Worm (Caenorhabditis elegans) whole organism, L1 larva: Measurements from ENCODE around the gene F11D5.5.
A peak's percentile ranks its signal among the peaks of the same experiment; 100 is the strongest.

Experiments
- C04F5.9 ChIP-seq: sonication (generic microtip); optimal IDR thresholded peaks from 2 replicates; lab custom pipeline; 2016; ENCODE audit warnings: missing genetic modification characterization, missing compliant biosample characterization
- C16A3.4 ChIP-seq: fragments of 150-350 bp; optimal IDR thresholded peaks from 2 replicates; lab custom pipeline; 2014; ENCODE audit warnings: missing biosample characterization, missing genetic modification characterization
- aly-2 ChIP-seq: fragments of 150-350 bp; optimal IDR thresholded peaks from 2 replicates; lab custom pipeline; 2014; ENCODE audit warnings: missing biosample characterization, missing genetic modification characterization
- ama-1 ChIP-seq: fragments of 150-350 bp; optimal IDR thresholded peaks from 2 replicates; lab custom pipeline; 2014
- ceh-88 ChIP-seq: fragments of 200-800 bp; sonication (Bioruptor generic); IDR thresholded peaks from 2 replicates; pipeline ENCODE4 v1.3.6; 2022; ENCODE audit warnings: missing genetic modification characterization, missing compliant biosample characterization
- ces-1 ChIP-seq: fragments of 150-350 bp; optimal IDR thresholded peaks from 2 replicates; lab custom pipeline; 2014; ENCODE audit warnings: missing biosample characterization, missing genetic modification reagents, missing genetic modification characterization
- dsc-1 ChIP-seq: sonication (generic microtip); optimal IDR thresholded peaks from 2 replicates; lab custom pipeline; 2016; ENCODE audit warnings: mild to moderate bottlenecking, missing genetic modification characterization, missing compliant biosample characterization
- efl-1 ChIP-seq, 4 experiments: fragments of 150-350 bp; optimal IDR thresholded peaks in 3 of 4; peaks in 1 of 4; 1 replicate in 1 of 4; 2 replicates in 3 of 4; lab custom pipeline; 2014; ENCODE audit warnings: missing biosample characterization in 2 of 4, missing genetic modification characterization in 2 of 4, missing genetic modification reagents in 2 of 4
- efl-3 ChIP-seq: fragments of 200-800 bp; sonication (Bioruptor generic); optimal IDR thresholded peaks from 2 replicates; lab custom pipeline; 2018; ENCODE audit warnings: mild to moderate bottlenecking, missing genetic modification characterization, missing compliant biosample characterization
- egl-13 ChIP-seq: sonication (generic microtip); optimal IDR thresholded peaks from 2 replicates; lab custom pipeline; 2016; ENCODE audit warnings: missing genotype, missing genetic modification reagents, missing genetic modification characterization, missing compliant biosample characterization
- elt-3 ChIP-seq, 6 experiments: fragments of 150-350 bp in 1 of 6; sonication (generic microtip); optimal IDR thresholded peaks; 2 replicates each; lab custom pipeline; 2017 to 2018; ENCODE audit warnings: missing biosample characterization in 6 of 6, missing genetic modification characterization in 6 of 6, inconsistent platforms in 1 of 6
- ets-5 ChIP-seq: fragments of 200-800 bp; sonication (Bioruptor generic); IDR thresholded peaks from 2 replicates; pipeline ENCODE4 v1.3.6; 2022; ENCODE audit warnings: missing genetic modification characterization, missing compliant biosample characterization
- fkh-8 ChIP-seq: sonication (generic microtip); optimal IDR thresholded peaks from 2 replicates; lab custom pipeline; 2016; ENCODE audit warnings: mild to moderate bottlenecking, missing genetic modification characterization, missing compliant biosample characterization
- hpl-2 ChIP-seq: fragments of 150-350 bp; optimal IDR thresholded peaks from 2 replicates; lab custom pipeline; 2014; ENCODE audit warnings: missing biosample characterization, missing genetic modification reagents, missing genetic modification characterization
- jun-1 ChIP-seq: fragments of 150-350 bp; optimal IDR thresholded peaks from 2 replicates; lab custom pipeline; 2014; ENCODE audit warnings: missing biosample characterization, missing genetic modification reagents, missing genetic modification characterization
- lin-14 ChIP-seq: fragments of 200-800 bp; sonication (Bioruptor generic); optimal IDR thresholded peaks from 2 replicates; lab custom pipeline; 2018; ENCODE audit warnings: mild to moderate bottlenecking, missing genetic modification characterization, moderate library complexity, missing compliant biosample characterization
- lin-15B ChIP-seq: fragments of 150-350 bp; sonication (generic microtip); optimal IDR thresholded peaks from 3 replicates; lab custom pipeline; 2014; ENCODE audit warnings: missing biosample characterization, missing genetic modification characterization
- lir-3 ChIP-seq: sonication (generic microtip); optimal IDR thresholded peaks from 2 replicates; lab custom pipeline; 2016; ENCODE audit warnings: mild to moderate bottlenecking, missing genetic modification characterization, moderate library complexity, missing compliant biosample characterization; ENCODE audit not compliant: poor library complexity
- lsy-2 ChIP-seq, 2 experiments: fragments of 150-350 bp; optimal IDR thresholded peaks; 2 replicates each; lab custom pipeline; 2014; ENCODE audit warnings: missing biosample characterization in 2 of 2, missing genetic modification characterization in 2 of 2
- mef-2 ChIP-seq: fragments of 150-350 bp; optimal IDR thresholded peaks from 2 replicates; lab custom pipeline; 2014; ENCODE audit warnings: missing biosample characterization, missing genetic modification characterization
- nhr-11 ChIP-seq: fragments of 150-350 bp; optimal IDR thresholded peaks from 2 replicates; lab custom pipeline; 2014; ENCODE audit warnings: missing biosample characterization, missing genetic modification characterization
- nhr-12 ChIP-seq: sonication (generic microtip); optimal IDR thresholded peaks from 2 replicates; lab custom pipeline; 2017; ENCODE audit warnings: missing biosample characterization, missing genetic modification characterization
- nhr-20 ChIP-seq: sonication (generic microtip); optimal IDR thresholded peaks from 2 replicates; lab custom pipeline; 2016; ENCODE audit warnings: mild to moderate bottlenecking, missing genetic modification characterization, missing compliant biosample characterization
- nhr-237 ChIP-seq: fragments of 150-350 bp; optimal IDR thresholded peaks from 2 replicates; lab custom pipeline; 2014; ENCODE audit warnings: missing biosample characterization, missing genetic modification characterization
- nhr-28 ChIP-seq: fragments of 150-350 bp; optimal IDR thresholded peaks from 2 replicates; lab custom pipeline; 2014; ENCODE audit warnings: missing biosample characterization, missing genetic modification characterization
- nhr-76 ChIP-seq: sonication (generic microtip); optimal IDR thresholded peaks from 2 replicates; lab custom pipeline; 2017; ENCODE audit warnings: missing biosample characterization, missing genetic modification characterization
- nhr-77 ChIP-seq: fragments of 150-350 bp; optimal IDR thresholded peaks from 2 replicates; lab custom pipeline; 2014; ENCODE audit warnings: missing biosample characterization, missing genetic modification characterization
- nhr-84 ChIP-seq: sonication (generic microtip); optimal IDR thresholded peaks from 2 replicates; lab custom pipeline; 2017; ENCODE audit warnings: missing biosample characterization, missing genetic modification characterization
- pqm-1 ChIP-seq: sonication (generic microtip); optimal IDR thresholded peaks from 3 replicates; lab custom pipeline; 2017; ENCODE audit warnings: missing biosample characterization, missing genetic modification characterization
- rnt-1 ChIP-seq: sonication (generic microtip); optimal IDR thresholded peaks from 2 replicates; lab custom pipeline; 2016; ENCODE audit warnings: mild to moderate bottlenecking, missing genetic modification characterization, moderate library complexity, missing compliant biosample characterization
- snu-23 ChIP-seq: sonication (generic microtip); optimal IDR thresholded peaks from 2 replicates; lab custom pipeline; 2016; ENCODE audit warnings: missing genetic modification characterization, missing compliant biosample characterization
- sox-4 ChIP-seq: sonication (generic microtip); optimal IDR thresholded peaks from 2 replicates; lab custom pipeline; 2016; ENCODE audit warnings: missing genetic modification characterization, missing compliant biosample characterization
- tbx-2 ChIP-seq: sonication (generic microtip); optimal IDR thresholded peaks from 2 replicates; lab custom pipeline; 2016; ENCODE audit warnings: missing genetic modification characterization, missing compliant biosample characterization
- unc-130 ChIP-seq: fragments of 150-350 bp; optimal IDR thresholded peaks from 2 replicates; lab custom pipeline; 2017; ENCODE audit warnings: missing biosample characterization, missing genetic modification characterization, inconsistent platforms
- unc-62 ChIP-seq: fragments of 150-350 bp; optimal IDR thresholded peaks from 2 replicates; lab custom pipeline; 2014; ENCODE audit warnings: missing biosample characterization, missing genetic modification reagents, missing genetic modification characterization
- unc-86 ChIP-seq: sonication (generic microtip); optimal IDR thresholded peaks from 2 replicates; lab custom pipeline; 2016; ENCODE audit warnings: missing genetic modification characterization, missing compliant biosample characterization
- unc-98 ChIP-seq: fragments of 200-800 bp; sonication (Bioruptor generic); IDR thresholded peaks from 2 replicates; pipeline ENCODE4 v1.3.6; 2022; ENCODE audit warnings: missing genetic modification characterization, missing compliant biosample characterization
- zag-1 ChIP-seq: fragments of 150-350 bp; optimal IDR thresholded peaks from 2 replicates; lab custom pipeline; 2014; ENCODE audit warnings: missing biosample characterization, missing genetic modification characterization

Gene F11D5.5

ce11 chrX:3347904-3348441 is 46.1 kb downstream of the F11D5.5 start, which contains the start of gene ZK816.3 (continued):
- no peak for TF ChIP-seq nhr-11 (tag; lab: Kevin White, UChicago)
- no peak for TF ChIP-seq nhr-84 (tag; lab: Kevin White, UChicago)
- TF ChIP-seq efl-3 (GFP tag; lab: Kevin White, UChicago): no peak
- TF ChIP-seq jun-1 (tag; lab: Kevin White, UChicago): no peak
- no peak for TF ChIP-seq tbx-2 (tag; lab: Kevin White, UChicago)
- peak; percentile 36 for TF ChIP-seq lin-14
- TF ChIP-seq elt-3 (tag; optimal IDR thresholded peaks at IDR 0.05; lab: Kevin White, UChicago): peak in 1 of 6 experiments; percentile 2
- TF ChIP-seq ces-1 (GFP tag; lab: Kevin White, UChicago): no peak
- no peak for TF ChIP-seq pqm-1 (tag; lab: Kevin White, UChicago)
- TF ChIP-seq, all 84 proteins: peak for 15

- no peak for TF ChIP-seq aly-2 (tag; lab: Kevin White, UChicago)
- no peak for TF ChIP-seq nhr-28
- TF ChIP-seq ceh-88 (GFP tag; lab: Robert Waterston, UW): no peak
- no peak for TF ChIP-seq snu-23 (GFP tag; lab: Kevin White, UChicago)
- TF ChIP-seq nhr-12 (tag; lab: Kevin White, UChicago): no peak
- TF ChIP-seq fkh-8 (tag; lab: Kevin White, UChicago): no peak
- no peak for TF ChIP-seq lsy-2 (tag; optimal IDR thresholded peaks at IDR 0.05; lab: Kevin White, UChicago)
- TF ChIP-seq zag-1 (tag; lab: Kevin White, UChicago): no peak
- TF ChIP-seq rnt-1 (tag; lab: Kevin White, UChicago): no peak
- no peak for TF ChIP-seq nhr-77 (tag; lab: Kevin White, UChicago)
- TF ChIP-seq mef-2 (tag; lab: Kevin White, UChicago): no peak
- no peak for TF ChIP-seq unc-98 (GFP tag; lab: Robert Waterston, UW)
- TF ChIP-seq nhr-237: no peak
- TF ChIP-seq ets-5: no peak
- no peak for TF ChIP-seq elt-3 (tag; optimal IDR thresholded peaks at IDR 0.05; lab: Kevin White, UChicago)
- TF ChIP-seq nhr-84 (tag; lab: Kevin White, UChicago): no peak
- TF ChIP-seq lir-3: no peak
- TF ChIP-seq nhr-76 (tag; lab: Kevin White, UChicago): no peak
Observed at ce11 chrX:3350306-3350705, 48.4 kb downstream of the F11D5.5 start, which contains the start of gene nspg-4. Gene nspg-4 (minus strand): TSS chrX:3350406.

- no peak for TF ChIP-seq unc-130
- no peak for TF ChIP-seq egl-13 (tag; lab: Kevin White, UChicago)
- no peak for TF ChIP-seq sox-4
- TF ChIP-seq unc-86 (tag; lab: Kevin White, UChicago): peak; percentile 34
- TF ChIP-seq C04F5.9 (tag; lab: Kevin White, UChicago): no peak
- TF ChIP-seq lin-15B (tag; lab: Kevin White, UChicago): no peak
- TF ChIP-seq unc-62: no peak
- TF ChIP-seq hpl-2: no peak
- no peak for TF ChIP-seq nhr-20 (tag; lab: Kevin White, UChicago)
- TF ChIP-seq unc-98 (GFP tag; lab: Robert Waterston, UW): no peak
- TF ChIP-seq elt-3 (tag; optimal IDR thresholded peaks at IDR 0.05; lab: Kevin White, UChicago): no peak
- TF ChIP-seq dsc-1 (tag; lab: Kevin White, UChicago): no peak
- TF ChIP-seq C16A3.4 (tag; lab: Kevin White, UChicago): no peak
- no peak for TF ChIP-seq nhr-12 (tag; lab: Kevin White, UChicago)
- TF ChIP-seq efl-1 (optimal IDR thresholded peaks at IDR 0.05; lab: Kevin White, UChicago): no peak
- peak in 1 of 2 experiments; percentile 19 for TF ChIP-seq efl-1 (GFP tag; optimal IDR thresholded peaks at IDR 0.05 in 1 of 2; lab: Kevin White, UChicago)
- TF ChIP-seq ama-1 (lab: Kevin White, UChicago): no peak
- TF ChIP-seq lin-14: peak; percentile 2
Observed at ce11 chrX:3351526-3351925, 49.7 kb downstream of the F11D5.5 start, which contains the start of gene ZK816.1. Gene ZK816.1 (plus strand): TSS chrX:3351712.
